Worm (Caenorhabditis elegans) whole organism, early embryonic: ENCODE data around the gene mac-1.

Experiments used
- B0310.2 ChIP-seq: sonication (generic microtip); optimal IDR thresholded peaks from 2 replicates; lab custom pipeline; 2016; ENCODE audit warnings: mild to moderate bottlenecking, missing genetic modification characterization, missing compliant biosample characterization
- F13C5.2 ChIP-seq: sonication (generic microtip); optimal IDR thresholded peaks from 2 replicates; lab custom pipeline; 2017; ENCODE audit warnings: mild to moderate bottlenecking, missing genetic modification characterization, inconsistent platforms, missing compliant biosample characterization
- aly-1 ChIP-seq: sonication (generic microtip); optimal IDR thresholded peaks from 2 replicates; lab custom pipeline; 2016; ENCODE audit warnings: missing genetic modification characterization, missing compliant biosample characterization
- ama-1 ChIP-seq: fragments of 150-350 bp; optimal IDR thresholded peaks from 2 replicates; lab custom pipeline; 2014
- ceh-13 ChIP-seq: fragments of 200-800 bp; sonication (Bioruptor generic); optimal IDR thresholded peaks from 2 replicates; lab custom pipeline; 2018; ENCODE audit warnings: mild to moderate bottlenecking, missing genetic modification characterization, missing compliant biosample characterization
- ceh-36 ChIP-seq: sonication (generic microtip); optimal IDR thresholded peaks from 2 replicates; lab custom pipeline; 2016; ENCODE audit warnings: missing genetic modification characterization, inconsistent platforms, missing compliant biosample characterization
- ets-7 ChIP-seq: sonication (generic microtip); optimal IDR thresholded peaks from 2 replicates; lab custom pipeline; 2016; ENCODE audit warnings: missing genotype, missing genetic modification characterization, missing compliant biosample characterization
- flt-1 ChIP-seq: fragments of 200-800 bp; sonication (Bioruptor generic); IDR thresholded peaks from 2 replicates; pipeline ENCODE4 v1.3.6; 2022; ENCODE audit warnings: missing genetic modification characterization, missing compliant biosample characterization
- hmbx-1 ChIP-seq: sonication (generic microtip); optimal IDR thresholded peaks from 2 replicates; lab custom pipeline; 2016; ENCODE audit warnings: mild to moderate bottlenecking, missing genetic modification characterization, missing compliant biosample characterization
- hmg-4 ChIP-seq: fragments of 200-800 bp; sonication (Bioruptor generic); optimal IDR thresholded peaks from 2 replicates; lab custom pipeline; 2018; ENCODE audit warnings: mild to moderate bottlenecking, missing genetic modification characterization, missing compliant biosample characterization
- hnd-1 ChIP-seq: sonication (generic microtip); optimal IDR thresholded peaks from 2 replicates; lab custom pipeline; 2016; ENCODE audit warnings: missing genetic modification characterization, missing compliant biosample characterization
- pes-1 ChIP-seq: fragments of 200-800 bp; sonication (Bioruptor generic); IDR thresholded peaks from 2 replicates; pipeline ENCODE4 v1.3.6; 2022; ENCODE audit warnings: missing genetic modification reagents, missing genetic modification characterization, missing compliant biosample characterization
- scrt-1 ChIP-seq: fragments of 200-800 bp; sonication (Bioruptor generic); IDR thresholded peaks from 2 replicates; pipeline ENCODE4 v1.3.6; 2022; ENCODE audit warnings: missing genetic modification characterization, missing compliant biosample characterization
- sea-1 ChIP-seq: fragments of 200-800 bp; sonication (Bioruptor generic); conservative IDR thresholded peaks from 2 replicates; pipeline ENCODE4 v1.3.6; 2022; ENCODE audit warnings: missing genetic modification characterization, missing compliant biosample characterization
- tbx-11 ChIP-seq: fragments of 200-800 bp; sonication (Bioruptor generic); IDR thresholded peaks from 2 replicates; pipeline ENCODE4 v1.3.6; 2022; ENCODE audit warnings: missing genetic modification characterization, missing compliant biosample characterization
- tbx-37 ChIP-seq: fragments of 200-800 bp; sonication (Bioruptor generic); conservative IDR thresholded peaks from 2 replicates; pipeline ENCODE4 v1.3.6; 2022; ENCODE audit warnings: missing genetic modification reagents, missing genetic modification characterization, missing compliant biosample characterization
- tra-4 ChIP-seq: sonication (generic microtip); optimal IDR thresholded peaks from 2 replicates; lab custom pipeline; 2017; ENCODE audit warnings: missing genetic modification characterization, missing compliant biosample characterization

The mac-1 gene

DNA sequence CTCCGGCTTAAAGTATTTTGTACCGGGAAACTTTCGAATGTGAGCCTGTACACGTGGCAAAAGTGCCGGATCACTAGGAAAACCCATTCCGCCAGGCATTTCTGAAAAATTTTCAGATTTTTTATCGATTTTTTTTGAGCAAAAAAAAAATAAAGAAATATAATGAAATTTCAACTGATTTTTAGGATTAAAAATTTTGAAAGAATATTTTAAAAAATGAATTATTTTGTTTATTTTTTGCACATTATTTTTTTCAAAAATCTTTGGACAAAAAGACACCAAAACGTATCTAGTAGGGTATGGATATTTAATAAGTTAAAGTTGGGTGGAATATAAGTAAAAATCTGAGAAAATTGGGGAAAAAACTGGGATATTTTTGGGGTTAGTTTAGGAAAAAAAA lies at the start of gene mac-1:
TSS of gene mac-1 (minus strand) at position 101 of the 400 bp plus-strand sequence.
- TF ChIP-seq sea-1 (GFP tag; lab: Robert Waterston, UW) (no peak), ama-1 (lab: Kevin White, UChicago) (peak; percentile 29)

DNA sequence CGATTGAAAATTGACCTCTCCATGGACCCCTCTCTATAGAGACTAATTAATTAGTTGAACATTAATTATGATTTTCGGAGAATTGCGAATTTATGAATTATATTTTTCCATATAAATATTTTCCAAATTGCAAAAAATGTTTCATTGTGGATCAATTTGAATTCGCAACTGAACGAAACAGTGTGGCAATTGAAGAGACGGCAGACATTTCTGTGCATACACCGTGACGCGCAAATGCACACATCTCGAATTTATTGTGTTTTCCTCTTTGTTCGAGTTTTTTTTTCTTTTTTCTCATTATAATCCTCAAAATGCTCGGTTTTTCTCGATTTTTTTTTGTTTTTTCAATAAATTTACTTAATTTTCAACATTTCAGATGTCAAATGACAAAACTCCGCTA lies 48.5 kb upstream of the mac-1 start, which contains the start of gene Y48C3A.20:
TSS of gene Y48C3A.20 (plus strand) at position 377 of the 400 bp plus-strand sequence.
- peak; percentile 54 for TF ChIP-seq F13C5.2
- TF ChIP-seq hmg-4 (GFP tag; lab: Kevin White, UChicago): no peak
- no peak for TF ChIP-seq ets-7 (tag; lab: Kevin White, UChicago)
- TF ChIP-seq ama-1 (lab: Kevin White, UChicago): no peak
- no peak for TF ChIP-seq flt-1 (GFP tag; lab: Robert Waterston, UW)
- TF ChIP-seq tbx-37 (GFP tag; lab: Robert Waterston, UW): no peak
- TF ChIP-seq pes-1 (GFP tag; lab: Robert Waterston, UW): no peak
- no peak for TF ChIP-seq tbx-11 (GFP tag; lab: Robert Waterston, UW)

DNA sequence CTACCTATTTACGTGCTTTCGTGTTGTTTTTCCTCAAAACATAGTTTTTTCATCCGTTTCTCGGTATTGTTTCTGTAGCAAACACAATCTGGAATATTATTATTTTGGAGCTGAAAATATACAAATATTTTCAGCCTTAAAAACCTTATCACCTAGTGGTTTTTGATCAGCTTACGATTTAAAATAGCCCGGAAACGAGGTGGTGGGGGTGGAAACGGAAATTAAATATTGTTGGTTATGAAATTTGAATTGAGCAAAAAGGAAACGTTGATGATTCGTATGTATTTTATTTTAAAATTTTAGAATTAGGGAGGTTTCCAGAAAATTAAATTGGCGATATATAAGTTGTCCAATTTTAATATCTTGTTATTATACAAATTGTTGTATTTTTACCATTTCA lies 47.1 kb upstream of the mac-1 start:
- TF ChIP-seq hnd-1 (tag; lab: Kevin White, UChicago): no peak
- TF ChIP-seq ets-7 (tag; lab: Kevin White, UChicago): no peak
- no peak for TF ChIP-seq flt-1 (GFP tag; lab: Robert Waterston, UW)

DNA sequence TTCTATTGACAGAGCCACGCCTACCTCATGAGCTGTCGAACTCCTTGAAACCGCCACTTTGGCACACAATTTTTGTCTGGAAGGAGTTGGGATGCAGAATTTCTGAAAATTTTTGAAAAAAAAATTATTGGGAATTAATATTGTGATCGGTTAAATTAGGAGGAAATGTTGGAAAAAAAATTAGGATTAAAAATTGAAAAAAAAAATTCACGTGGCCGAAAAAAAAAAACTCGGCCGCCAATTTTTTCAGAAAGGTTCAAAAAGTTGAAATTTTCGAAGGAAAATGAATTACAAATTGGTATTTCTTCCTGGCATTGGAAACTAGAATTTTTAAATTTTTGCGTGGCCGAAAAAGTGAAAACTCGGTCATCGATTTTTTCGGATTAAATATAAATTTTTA lies 35.4 kb upstream of the mac-1 start, which contains the start of gene dmsr-3:
TSS of gene dmsr-3 (minus strand) at position 101 of the 400 bp plus-strand sequence.
- TF ChIP-seq ets-7 (tag; lab: Kevin White, UChicago) (no peak), ceh-13 (GFP tag; lab: Kevin White, UChicago) (no peak), F13C5.2 (no peak), aly-1 (tag; lab: Kevin White, UChicago) (no peak), tbx-37 (GFP tag; lab: Robert Waterston, UW) (no peak), ama-1 (lab: Kevin White, UChicago) (no peak)

- TF ChIP-seq B0310.2 (no peak), ceh-13 (GFP tag; lab: Kevin White, UChicago) (no peak), ceh-36 (tag; lab: Kevin White, UChicago) (peak; percentile 78), flt-1 (GFP tag; lab: Robert Waterston, UW) (0 out of 2 replicates have a peak, but pooled peaks have one; percentile 1)
Observed at ce11 chrII:13341320-13341719, 20.6 kb upstream of the mac-1 start.

ce11 chrII:13339984-13340383 lies 19.3 kb upstream of the mac-1 start:
- TF ChIP-seq ceh-36 (tag; lab: Kevin White, UChicago) (no peak), tra-4 (tag; lab: Kevin White, UChicago) (no peak), aly-1 (tag; lab: Kevin White, UChicago) (no peak), scrt-1 (GFP tag; lab: Robert Waterston, UW) (no peak), B0310.2 (no peak), tbx-11 (GFP tag; lab: Robert Waterston, UW) (no peak), ama-1 (lab: Kevin White, UChicago) (no peak), F13C5.2 (no peak), sea-1 (GFP tag; lab: Robert Waterston, UW) (no peak), hnd-1 (tag; lab: Kevin White, UChicago) (no peak), flt-1 (GFP tag; lab: Robert Waterston, UW) (no peak), tbx-37 (GFP tag; lab: Robert Waterston, UW) (no peak), hmbx-1 (tag; lab: Kevin White, UChicago) (no peak), pes-1 (GFP tag; lab: Robert Waterston, UW) (no peak)

ce11 chrII:13337959-13338358 lies 17.2 kb upstream of the mac-1 start, which contains the start of gene mrpl-20:
mrpl-20 (plus strand) TSS chrII:13338281.
- TF ChIP-seq aly-1 (tag; lab: Kevin White, UChicago) (no peak), ets-7 (tag; lab: Kevin White, UChicago) (no peak), B0310.2 (no peak), hmbx-1 (tag; lab: Kevin White, UChicago) (no peak)

DNA sequence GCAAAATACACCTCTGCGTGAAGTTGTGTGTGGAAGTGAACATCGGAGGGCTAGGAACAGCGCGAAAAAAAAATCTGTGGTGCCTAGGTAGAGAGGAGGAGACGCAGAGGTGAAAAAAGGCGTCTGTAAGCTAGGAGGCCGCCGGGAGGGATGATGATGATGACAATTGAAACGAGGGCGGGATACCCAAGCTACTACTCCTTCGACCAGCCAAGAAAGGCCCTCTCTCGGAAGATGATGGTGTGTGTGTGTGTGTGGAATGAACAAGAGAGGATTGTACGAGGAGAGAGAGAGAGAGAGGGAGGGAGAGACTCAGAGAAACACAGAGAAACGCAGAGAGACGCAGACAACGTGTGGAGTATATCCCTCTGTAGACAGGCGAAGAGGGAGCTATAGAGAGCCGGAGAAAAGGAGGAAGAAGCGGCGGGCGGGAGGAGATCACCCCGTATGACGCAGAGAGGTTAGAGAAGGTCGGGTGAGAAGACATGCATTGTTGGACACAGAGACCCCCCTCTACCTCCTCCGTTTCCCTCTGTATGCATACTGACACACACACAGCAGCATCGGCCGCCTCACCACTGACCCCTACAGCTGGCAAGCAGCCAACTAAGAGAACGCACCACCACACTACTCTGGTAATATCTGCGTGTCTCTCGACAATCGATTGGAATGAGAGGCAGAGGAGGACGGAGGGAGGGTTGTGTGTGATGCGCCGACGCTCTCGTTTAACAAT lies 14.4 kb upstream of the mac-1 start:
- TF ChIP-seq hmg-4 (GFP tag; lab: Kevin White, UChicago) (peak; percentile 81), tra-4 (tag; lab: Kevin White, UChicago) (no peak), scrt-1 (GFP tag; lab: Robert Waterston, UW) (no peak), ama-1 (lab: Kevin White, UChicago) (no peak), flt-1 (GFP tag; lab: Robert Waterston, UW) (peak; percentile 9; the same call in 1 of the 2 replicates), ets-7 (tag; lab: Kevin White, UChicago) (peak; percentile 8), ceh-36 (tag; lab: Kevin White, UChicago) (no peak), hmbx-1 (tag; lab: Kevin White, UChicago) (no peak), pes-1 (GFP tag; lab: Robert Waterston, UW) (no peak), sea-1 (GFP tag; lab: Robert Waterston, UW) (no peak; the same call in 1 of the 2 replicates), ceh-13 (GFP tag; lab: Kevin White, UChicago) (peak; percentile 8), B0310.2 (peak; percentile 71), aly-1 (tag; lab: Kevin White, UChicago) (no peak), hnd-1 (tag; lab: Kevin White, UChicago) (no peak), tbx-11 (GFP tag; lab: Robert Waterston, UW) (peak; percentile 20; the same call in 1 of the 2 replicates), tbx-37 (GFP tag; lab: Robert Waterston, UW) (no peak; the same call in 1 of the 2 replicates), F13C5.2 (peak; percentile 45)
